Fruit fly (Drosophila melanogaster): ENCODE results near the gene loh.
A peak's percentile ranks its signal among the peaks of the same experiment; 100 is the strongest.

loh gene

DNA sequence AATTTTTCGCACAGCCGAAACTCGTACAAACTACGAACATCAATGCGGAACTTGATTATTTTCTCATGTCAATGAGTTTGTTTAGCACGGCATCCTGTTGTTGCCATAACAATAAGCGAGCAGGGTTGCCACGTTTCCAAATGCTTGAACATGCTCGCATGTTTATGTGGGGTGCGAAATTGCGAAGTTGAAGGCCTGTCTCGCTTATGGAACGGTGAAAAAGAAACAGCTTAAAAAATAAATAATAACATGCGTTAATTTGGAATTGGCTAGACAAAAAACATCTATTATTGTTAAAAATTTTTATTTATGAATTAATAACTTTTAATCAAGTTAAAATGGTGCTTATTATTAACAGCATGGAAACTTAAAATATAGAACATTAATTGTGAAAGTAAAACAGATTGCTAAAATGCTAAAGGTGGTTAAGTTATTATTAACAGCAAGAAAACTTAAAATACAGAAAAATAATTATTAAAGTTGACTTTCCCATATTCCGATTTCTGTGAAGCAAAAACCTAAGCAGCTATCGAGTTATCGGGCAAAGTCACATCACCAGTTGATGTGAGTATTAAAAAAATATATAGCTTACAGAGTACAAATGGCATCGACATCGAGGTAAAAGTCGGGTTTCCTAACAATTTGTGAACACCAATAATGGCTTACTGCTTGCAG is 11.4 kb upstream of the loh start, which contains the start of the genes Bug22 and TfIIB (continued):
- TF ChIP-seq prd (optimal IDR thresholded peaks at IDR 0.05): no peak
- peak; percentile 68; the same call in 2 of the 3 replicates for TF ChIP-seq prd (GFP tag; IDR thresholded peaks at IDR 0.05)
- TF ChIP-seq wek (GFP tag; optimal IDR thresholded peaks at IDR 0.05): peak; percentile 11
- TF ChIP-seq zen (tag; optimal IDR thresholded peaks at IDR 0.05): peak; percentile 46
- peak; percentile 25 for TF ChIP-seq CG7987 (GFP tag; optimal IDR thresholded peaks at IDR 0.05)
- TF ChIP-seq CG11504 (tag; optimal IDR thresholded peaks at IDR 0.05): no peak
- peak; percentile 51 for TF ChIP-seq Nf-YB (GFP tag; optimal IDR thresholded peaks at IDR 0.05)
- no peak for TF ChIP-seq D19B (GFP tag; optimal IDR thresholded peaks at IDR 0.05)
- TF ChIP-seq Tbp (GFP tag; optimal IDR thresholded peaks at IDR 0.05): no peak
- peak; percentile 71 for TF ChIP-seq CG15514 (GFP tag; optimal IDR thresholded peaks at IDR 0.05)
- no peak for TF ChIP-seq CG9215 (GFP tag; IDR thresholded peaks at IDR 0.05)
- TF ChIP-seq CG11247 (GFP tag; IDR thresholded peaks at IDR 0.05): peak; percentile 58; the same call in 1 of the 2 replicates
- TF ChIP-seq sd (tag; optimal IDR thresholded peaks at IDR 0.05): no peak
- peak; percentile 46 for TF ChIP-seq tx (GFP tag; optimal IDR thresholded peaks at IDR 0.05)
- no peak for TF ChIP-seq vnd (GFP tag; IDR thresholded peaks at IDR 0.05; ENCODE audit: partially characterized antibody)
- no peak for TF ChIP-seq CG3726 (GFP tag; IDR thresholded peaks at IDR 0.05)
- peak; percentile 92 for TF ChIP-seq sens (GFP tag)
- TF ChIP-seq scrt (GFP tag; optimal IDR thresholded peaks at IDR 0.05): peak; percentile 48
- peak; percentile 68 for TF ChIP-seq CG17359 (tag; optimal IDR thresholded peaks at IDR 0.05)
- TF ChIP-seq ato (GFP tag; IDR thresholded peaks at IDR 0.05; ENCODE audit: partially characterized antibody): no peak
- no peak for TF ChIP-seq Neu2 (GFP tag; optimal IDR thresholded peaks at IDR 0.05; ENCODE audit: borderline replicate concordance)
- peak; percentile 26 for TF ChIP-seq CG4282 (GFP tag; optimal IDR thresholded peaks at IDR 0.05)
- no peak for TF ChIP-seq CG8765 (GFP tag; IDR thresholded peaks at IDR 0.05)
- TF ChIP-seq CG10209 (GFP tag; optimal IDR thresholded peaks at IDR 0.05): peak; percentile 52
- TF ChIP-seq CG10654 (GFP tag; optimal IDR thresholded peaks at IDR 0.05): peak; percentile 50
- peak; percentile 57 for TF ChIP-seq slp2 (GFP tag; optimal IDR thresholded peaks at IDR 0.05)
- no peak for TF ChIP-seq gt (GFP tag; IDR thresholded peaks at IDR 0.05)
- peak; percentile 75 to 76 for TF ChIP-seq Hr51 (GFP tag; optimal IDR thresholded peaks at IDR 0.05)
- TF ChIP-seq ERR (GFP tag; optimal IDR thresholded peaks at IDR 0.05): peak; percentile 35
- peak; percentile 75 for TF ChIP-seq CG4424 (GFP tag; optimal IDR thresholded peaks at IDR 0.05)
- no peak for TF ChIP-seq ash1 (GFP tag; optimal IDR thresholded peaks at IDR 0.05)
- TF ChIP-seq pho (GFP tag; optimal IDR thresholded peaks at IDR 0.05): peak; percentile 69
- peak; percentile 71 for TF ChIP-seq Antp (GFP tag; optimal IDR thresholded peaks at IDR 0.05)
- no peak for TF ChIP-seq croc (GFP tag; conservative IDR thresholded peaks at IDR 0.05)
- TF ChIP-seq CG13424 (tag; optimal IDR thresholded peaks at IDR 0.05): peak; percentile 74
- TF ChIP-seq CG8359 (GFP tag; optimal IDR thresholded peaks at IDR 0.05; ENCODE audit: borderline replicate concordance): no peak
- no peak for TF ChIP-seq CG13894 (tag; optimal IDR thresholded peaks at IDR 0.05)
- TF ChIP-seq CG10267 (tag; optimal IDR thresholded peaks at IDR 0.05): peak; percentile 56
- TF ChIP-seq sqz (GFP tag; optimal IDR thresholded peaks at IDR 0.05): peak; percentile 76
- no peak for TF ChIP-seq hbn (GFP tag; IDR thresholded peaks at IDR 0.05; ENCODE audit: partially characterized antibody)
- TF ChIP-seq inv (GFP tag; IDR thresholded peaks at IDR 0.05; ENCODE audit: partially characterized antibody): no peak
- no peak for TF ChIP-seq so (GFP tag; IDR thresholded peaks at IDR 0.05)
- peak; percentile 85 for TF ChIP-seq gem (tag; optimal IDR thresholded peaks at IDR 0.05)
- TF ChIP-seq CG8924 (tag; optimal IDR thresholded peaks at IDR 0.05): peak; percentile 83
- TF ChIP-seq CG18764 (GFP tag; optimal IDR thresholded peaks at IDR 0.05): peak; percentile 62
- peak; percentile 50 for TF ChIP-seq CG1792 (GFP tag; optimal IDR thresholded peaks at IDR 0.05)
- TF ChIP-seq dmrt99B (tag; optimal IDR thresholded peaks at IDR 0.05): no peak
- TF ChIP-seq pros (GFP tag; optimal IDR thresholded peaks at IDR 0.05): no peak
- TF ChIP-seq gcm2 (GFP tag; optimal IDR thresholded peaks at IDR 0.05): no peak
